Worm (Caenorhabditis elegans): ENCODE data around the gene rla-2.

DNA sequence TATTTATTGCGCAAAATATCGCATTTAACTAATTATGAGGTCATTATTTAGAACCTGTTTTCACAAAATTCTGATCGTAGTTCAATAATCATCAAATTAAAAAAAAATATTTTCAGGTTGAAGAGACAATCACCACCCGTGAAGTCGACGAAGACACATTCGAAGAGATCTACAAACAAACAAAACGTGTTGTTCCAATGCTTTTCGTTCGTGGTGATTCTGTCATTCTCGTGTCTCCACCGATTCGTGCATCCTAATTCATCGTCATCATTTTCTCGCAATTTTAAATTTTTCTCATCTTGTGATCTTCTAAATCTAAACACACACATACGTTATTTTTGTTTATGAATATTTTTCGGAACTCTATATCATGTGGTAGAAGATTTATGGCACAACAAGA, 18.7 kb upstream of the rla-2 start:
- TF ChIP-seq bed-1 (GFP tag; IDR thresholded peaks at IDR 0.05) (no peak), egl-18 (GFP tag; IDR thresholded peaks at IDR 0.05) (no peak), nfya-1 (tag; optimal IDR thresholded peaks at IDR 0.05; ENCODE audit: borderline replicate concordance, insufficient read depth) (no peak), ztf-25 (GFP tag; IDR thresholded peaks at IDR 0.05) (no peak), nfyb-1 (GFP tag; IDR thresholded peaks at IDR 0.05) (0 out of 2 replicates have a peak, but pooled peaks have one; percentile 34)

Measured in whole organism, young adult.